Worm (Caenorhabditis elegans) whole organism, L3 larva: ENCODE data around the gene ehbp-1.

Experiments
- R02D3.7 ChIP-seq: fragments of 150-350 bp; optimal IDR thresholded peaks from 2 replicates; lab custom pipeline; 2014; ENCODE audit warnings: missing biosample characterization, missing genetic modification characterization
- ceh-16 ChIP-seq: sonication (generic microtip); optimal IDR thresholded peaks from 2 replicates; lab custom pipeline; 2017; ENCODE audit warnings: missing biosample characterization, missing genetic modification characterization
- ceh-82 ChIP-seq: fragments of 150-350 bp; optimal IDR thresholded peaks from 2 replicates; lab custom pipeline; 2014; ENCODE audit warnings: missing biosample characterization, missing genetic modification characterization
- ceh-9 ChIP-seq: sonication (generic microtip); optimal IDR thresholded peaks from 2 replicates; lab custom pipeline; 2018; ENCODE audit warnings: missing biosample characterization, missing genetic modification characterization
- egl-27 ChIP-seq: sonication (generic microtip); optimal IDR thresholded peaks from 4 replicates; lab custom pipeline; 2017; ENCODE audit warnings: missing biosample characterization, missing genetic modification reagents, missing genetic modification characterization
- elt-1 ChIP-seq: fragments of 150-350 bp; optimal IDR thresholded peaks from 2 replicates; lab custom pipeline; 2014; ENCODE audit warnings: missing biosample characterization, missing genetic modification characterization
- eor-1 ChIP-seq, 2 experiments: fragments of 150-350 bp; optimal IDR thresholded peaks; 2 replicates each; lab custom pipeline; 2014 to 2018; ENCODE audit warnings: missing biosample characterization in 2 of 2, missing genetic modification characterization in 2 of 2
- fkh-10 ChIP-seq: sonication (generic microtip); optimal IDR thresholded peaks from 2 replicates; lab custom pipeline; 2017; ENCODE audit warnings: missing biosample characterization, missing genetic modification reagents, missing genetic modification characterization
- lin-39 ChIP-seq: fragments of 150-350 bp; optimal IDR thresholded peaks from 2 replicates; lab custom pipeline; 2018; ENCODE audit warnings: missing biosample characterization, missing genetic modification reagents, missing genetic modification characterization
- nfya-1 ChIP-seq: sonication (generic microtip); optimal IDR thresholded peaks from 2 replicates; lab custom pipeline; 2017; ENCODE audit warnings: missing genetic modification characterization, mild to moderate bottlenecking, missing compliant biosample characterization, antibody characterized with exemption, moderate library complexity; ENCODE audit not compliant: insufficient read depth
- nhr-11 ChIP-seq: fragments of 150-350 bp; optimal IDR thresholded peaks from 2 replicates; lab custom pipeline; 2014; ENCODE audit warnings: missing biosample characterization, missing genetic modification characterization
- nhr-23 ChIP-seq: fragments of 150-350 bp; optimal IDR thresholded peaks from 2 replicates; lab custom pipeline; 2014; ENCODE audit warnings: missing biosample characterization, missing genetic modification reagents, missing genetic modification characterization
- nhr-25 ChIP-seq: sonication (generic microtip); optimal IDR thresholded peaks from 2 replicates; lab custom pipeline; 2017; ENCODE audit warnings: missing biosample characterization, missing genetic modification characterization
- nhr-43 ChIP-seq: sonication (generic microtip); optimal IDR thresholded peaks from 2 replicates; lab custom pipeline; 2016; ENCODE audit warnings: mild to moderate bottlenecking, missing genetic modification characterization, missing compliant biosample characterization; ENCODE audit not compliant: poor library complexity, severe bottlenecking
- nhr-77 ChIP-seq: fragments of 150-350 bp; optimal IDR thresholded peaks from 2 replicates; lab custom pipeline; 2014; ENCODE audit warnings: missing biosample characterization, missing genetic modification characterization
- pha-4 ChIP-seq: fragments of 150-350 bp; optimal IDR thresholded peaks from 2 replicates; lab custom pipeline; 2014; ENCODE audit warnings: missing biosample characterization, missing genetic modification reagents, missing genetic modification characterization
- sea-2 ChIP-seq: fragments of 150-350 bp; sonication (generic microtip); optimal IDR thresholded peaks from 4 replicates; lab custom pipeline; 2014; ENCODE audit warnings: missing biosample characterization, missing genetic modification reagents, missing genetic modification characterization
- skn-1 ChIP-seq: fragments of 150-350 bp; optimal IDR thresholded peaks from 2 replicates; lab custom pipeline; 2014; ENCODE audit warnings: missing biosample characterization, missing genetic modification characterization
- tbx-2 ChIP-seq: sonication (generic microtip); optimal IDR thresholded peaks from 2 replicates; lab custom pipeline; 2016; ENCODE audit warnings: mild to moderate bottlenecking, missing genetic modification characterization, missing compliant biosample characterization
- zag-1 ChIP-seq: fragments of 150-350 bp; optimal IDR thresholded peaks from 2 replicates; lab custom pipeline; 2014; ENCODE audit warnings: missing biosample characterization, missing genetic modification characterization
- ztf-4 ChIP-seq: fragments of 150-350 bp; optimal IDR thresholded peaks from 2 replicates; lab custom pipeline; 2014; ENCODE audit warnings: missing biosample characterization, missing genetic modification characterization

ehbp-1 gene

ce11 chrV:9584263-9584662, 33.8 kb downstream of the ehbp-1 start:
- TF ChIP-seq skn-1 (tag; lab: Kevin White, UChicago) (no peak), egl-27 (tag; lab: Kevin White, UChicago) (no peak), nhr-25 (tag; lab: Kevin White, UChicago) (no peak), fkh-10 (GFP tag; lab: Kevin White, UChicago) (no peak), nhr-77 (no peak), ceh-9 (no peak), lin-39 (no peak), sea-2 (GFP tag; lab: Kevin White, UChicago) (no peak)

- no peak for TF ChIP-seq ceh-82
- TF ChIP-seq nfya-1 (tag; lab: Kevin White, UChicago) = no peak
- no peak for TF ChIP-seq elt-1 (tag; lab: Kevin White, UChicago)
- no peak for TF ChIP-seq tbx-2
- no peak for TF ChIP-seq zag-1
- no peak for TF ChIP-seq ztf-4 (tag; lab: Kevin White, UChicago)
- TF ChIP-seq nhr-11 (tag; lab: Kevin White, UChicago) = no peak
- TF ChIP-seq, all 47 proteins: peak for 0
These were observed 37.2 kb downstream of the ehbp-1 start for ce11 chrV:9587619-9588018.

- TF ChIP-seq nhr-23 (tag; lab: Kevin White, UChicago) (peak; percentile 54), ceh-16 (tag; lab: Kevin White, UChicago) (no peak), nhr-43 (tag; lab: Kevin White, UChicago) (peak; percentile 13)
These were observed 38.1 kb downstream of the ehbp-1 start for ce11 chrV:9588574-9588973.

ce11 chrV:9590317-9590716, 39.9 kb downstream of the ehbp-1 start, which contains the start of gene K09G1.2:
TSS of gene K09G1.2 (plus strand) at chrV:9590617.
- TF ChIP-seq fkh-10 (GFP tag; lab: Kevin White, UChicago) (no peak), skn-1 (tag; lab: Kevin White, UChicago) (no peak), sea-2 (GFP tag; lab: Kevin White, UChicago) (no peak), R02D3.7 (tag; lab: Kevin White, UChicago) (no peak), nhr-25 (tag; lab: Kevin White, UChicago) (no peak), eor-1 (tag; optimal IDR thresholded peaks at IDR 0.05; lab: Kevin White, UChicago) (no peak), ceh-82 (no peak), pha-4 (tag; lab: Kevin White, UChicago) (no peak)
